Worm (Caenorhabditis elegans) whole organism, L1 larva: ENCODE results near the gene ZC21.10.

Source experiments
- ceh-82 ChIP-seq, 3 experiments: fragments of 150-350 bp in 1 of 3; sonication (generic microtip) in 2 of 3; optimal IDR thresholded peaks; 2 replicates each; lab custom pipeline; 2014 to 2017; ENCODE audit warnings: missing biosample characterization in 3 of 3, missing genetic modification characterization in 3 of 3
- dpl-1 ChIP-seq, 3 experiments: fragments of 150-350 bp in 2 of 3; sonication (generic microtip) in 1 of 3; optimal IDR thresholded peaks; 2 replicates each; lab custom pipeline; 2014 to 2017; ENCODE audit warnings: missing biosample characterization in 3 of 3, missing genetic modification characterization in 3 of 3, missing genetic modification reagents in 3 of 3
- elt-2 ChIP-seq: sonication (generic microtip); optimal IDR thresholded peaks from 2 replicates; lab custom pipeline; 2016; ENCODE audit warnings: missing genetic modification characterization, mild to moderate bottlenecking, inconsistent platforms, missing compliant biosample characterization, missing genetic modification reagents
- sptf-1 ChIP-seq: fragments of 150-350 bp; optimal IDR thresholded peaks from 2 replicates; lab custom pipeline; 2014; ENCODE audit warnings: missing biosample characterization, missing genetic modification characterization

ce11 chrIII:8577534-8577933 lies 47.7 kb downstream of the ZC21.10 start:
- TF ChIP-seq dpl-1 (GFP tag; optimal IDR thresholded peaks at IDR 0.05; lab: Kevin White, UChicago) (no peak), sptf-1 (tag; lab: Kevin White, UChicago) (no peak), ceh-82 (tag; optimal IDR thresholded peaks at IDR 0.05; lab: Kevin White, UChicago) (no peak), elt-2 (tag; lab: Kevin White, UChicago) (no peak)
